Worm (Caenorhabditis elegans): Measurements from ENCODE around the gene cat-1.
A peak's percentile ranks its signal among the peaks of the same experiment; 100 is the strongest.

cat-1 gene

ce11 chrX:5692099-5692498, 18.4 kb downstream of the cat-1 start, which contains the start of gene W01C8.1:
Gene W01C8.1 (plus strand): TSS chrX:5692399.
- TF ChIP-seq nhr-25 (tag; optimal IDR thresholded peaks at IDR 0.05): no peak
- no peak for TF ChIP-seq nhr-12 (tag; optimal IDR thresholded peaks at IDR 0.05)
- no peak for TF ChIP-seq ceh-16 (tag; optimal IDR thresholded peaks at IDR 0.05)
- TF ChIP-seq ceh-82 (tag; optimal IDR thresholded peaks at IDR 0.05): no peak
- TF ChIP-seq nhr-77 (tag; optimal IDR thresholded peaks at IDR 0.05): no peak
- TF ChIP-seq unc-39 (tag; optimal IDR thresholded peaks at IDR 0.05): no peak
- TF ChIP-seq unc-62 (GFP tag; optimal IDR thresholded peaks at IDR 0.05): no peak
- TF ChIP-seq skn-1 (tag; optimal IDR thresholded peaks at IDR 0.05): no peak
- TF ChIP-seq elt-3 (tag; optimal IDR thresholded peaks at IDR 0.05): no peak
- TF ChIP-seq zag-1 (tag; optimal IDR thresholded peaks at IDR 0.05): no peak
- no peak for TF ChIP-seq fos-1 (tag; optimal IDR thresholded peaks at IDR 0.05)
- TF ChIP-seq ama-1 (optimal IDR thresholded peaks at IDR 0.05): no peak
- no peak for TF ChIP-seq nhr-43 (tag; optimal IDR thresholded peaks at IDR 0.05; ENCODE audit: poor library complexity, severe bottlenecking)
- no peak for TF ChIP-seq nhr-28 (tag; optimal IDR thresholded peaks at IDR 0.05)
- TF ChIP-seq pqm-1 (tag; optimal IDR thresholded peaks at IDR 0.05): no peak
- no peak for TF ChIP-seq mml-1 (tag; optimal IDR thresholded peaks at IDR 0.05)
- TF ChIP-seq lsy-12 (tag; optimal IDR thresholded peaks at IDR 0.05): no peak
- TF ChIP-seq ztf-11 (tag; optimal IDR thresholded peaks at IDR 0.05): no peak

DNA sequence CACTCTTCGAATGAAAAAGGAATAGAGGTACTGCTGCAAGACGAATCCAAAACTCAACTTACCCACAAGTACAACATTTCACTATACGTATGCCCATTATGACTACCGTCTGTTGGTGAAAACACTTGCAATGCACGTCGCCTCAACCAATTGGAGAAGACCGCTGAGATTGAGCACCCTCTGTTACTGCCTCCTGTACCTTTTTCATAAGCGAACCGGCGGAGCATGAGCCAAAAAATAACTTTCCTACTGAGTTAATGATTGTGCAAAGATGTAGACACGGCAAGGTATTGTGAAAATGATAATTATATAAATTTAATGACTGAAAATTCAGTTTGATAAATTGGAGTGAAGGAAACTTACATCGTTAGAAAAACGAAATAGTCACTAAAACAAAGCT, 21.5 kb downstream of the cat-1 start:
- TF ChIP-seq elt-2 (tag; optimal IDR thresholded peaks at IDR 0.05) (no peak), nhr-76 (tag; optimal IDR thresholded peaks at IDR 0.05) (no peak), jun-1 (tag; optimal IDR thresholded peaks at IDR 0.05) (no peak), ama-1 (optimal IDR thresholded peaks at IDR 0.05) (no peak), fos-1 (tag; optimal IDR thresholded peaks at IDR 0.05) (no peak), nhr-43 (tag; optimal IDR thresholded peaks at IDR 0.05; ENCODE audit: poor library complexity, severe bottlenecking) (no peak), tbx-2 (tag; optimal IDR thresholded peaks at IDR 0.05) (no peak), mdl-1 (tag; optimal IDR thresholded peaks at IDR 0.05) (no peak), nhr-67 (tag; optimal IDR thresholded peaks at IDR 0.05) (no peak), nhr-11 (tag; optimal IDR thresholded peaks at IDR 0.05) (no peak)

- TF ChIP-seq nfya-1 (tag; optimal IDR thresholded peaks at IDR 0.05; ENCODE audit: insufficient read depth) (peak; percentile 69), jun-1 (tag; optimal IDR thresholded peaks at IDR 0.05) (peak; percentile 20), fos-1 (tag; optimal IDR thresholded peaks at IDR 0.05) (peak; percentile 71), tbx-2 (tag; optimal IDR thresholded peaks at IDR 0.05) (no peak), snpc-4 (tag; optimal IDR thresholded peaks at IDR 0.05) (peak; percentile 59), lin-39 (tag; optimal IDR thresholded peaks at IDR 0.05) (peak; percentile 80), nhr-43 (tag; optimal IDR thresholded peaks at IDR 0.05; ENCODE audit: poor library complexity, severe bottlenecking) (peak; percentile 12), mml-1 (tag; optimal IDR thresholded peaks at IDR 0.05) (no peak), pha-4 (tag; optimal IDR thresholded peaks at IDR 0.05) (peak; percentile 34), sea-2 (GFP tag; optimal IDR thresholded peaks at IDR 0.05) (no peak), nhr-76 (tag; optimal IDR thresholded peaks at IDR 0.05) (no peak), lsy-12 (tag; optimal IDR thresholded peaks at IDR 0.05) (no peak), ceh-16 (tag; optimal IDR thresholded peaks at IDR 0.05) (no peak), pqm-1 (tag; optimal IDR thresholded peaks at IDR 0.05) (no peak), hmg-11 (tag; optimal IDR thresholded peaks at IDR 0.05) (peak; percentile 93), aly-2 (tag; optimal IDR thresholded peaks at IDR 0.05) (no peak), nhr-77 (tag; optimal IDR thresholded peaks at IDR 0.05) (no peak), eor-1 (tag; optimal IDR thresholded peaks at IDR 0.05) (no peak), nhr-25 (tag; optimal IDR thresholded peaks at IDR 0.05) (peak; percentile 72), fkh-10 (GFP tag; optimal IDR thresholded peaks at IDR 0.05) (no peak), unc-62 (GFP tag; optimal IDR thresholded peaks at IDR 0.05) (no peak), elt-2 (tag; optimal IDR thresholded peaks at IDR 0.05) (no peak), mdl-1 (tag; optimal IDR thresholded peaks at IDR 0.05) (no peak), elt-3 (tag; optimal IDR thresholded peaks at IDR 0.05) (no peak), nhr-237 (tag; optimal IDR thresholded peaks at IDR 0.05) (no peak), nhr-23 (tag; optimal IDR thresholded peaks at IDR 0.05) (peak; percentile 59), ZK546.5 (tag; optimal IDR thresholded peaks at IDR 0.05) (no peak), skn-1 (tag; optimal IDR thresholded peaks at IDR 0.05) (no peak), unc-39 (tag; optimal IDR thresholded peaks at IDR 0.05) (no peak), ceh-82 (tag; optimal IDR thresholded peaks at IDR 0.05) (no peak), lin-15B (tag; optimal IDR thresholded peaks at IDR 0.05) (peak; percentile 9), zag-1 (tag; optimal IDR thresholded peaks at IDR 0.05) (no peak), nhr-67 (tag; optimal IDR thresholded peaks at IDR 0.05) (no peak), ceh-9 (tag; optimal IDR thresholded peaks at IDR 0.05) (no peak), nhr-12 (tag; optimal IDR thresholded peaks at IDR 0.05) (no peak), ztf-4 (tag; optimal IDR thresholded peaks at IDR 0.05) (no peak), egl-27 (tag; optimal IDR thresholded peaks at IDR 0.05) (no peak)
These were observed 24.5 kb downstream of the cat-1 start, which contains the start of gene set-20 for ce11 chrX:5686065-5686464. Gene set-20 (minus strand): TSS chrX:5686158.

Measured in whole organism, L3 larva.